Worm (Caenorhabditis elegans) whole organism, early embryonic: Measurements from ENCODE around the gene srlf-19.

Experiments
- B0310.2 ChIP-seq: sonication (generic microtip); optimal IDR thresholded peaks from 2 replicates; lab custom pipeline; 2016; ENCODE audit warnings: mild to moderate bottlenecking, missing genetic modification characterization, missing compliant biosample characterization
- F13C5.2 ChIP-seq: sonication (generic microtip); optimal IDR thresholded peaks from 2 replicates; lab custom pipeline; 2017; ENCODE audit warnings: mild to moderate bottlenecking, missing genetic modification characterization, inconsistent platforms, missing compliant biosample characterization
- aly-1 ChIP-seq: sonication (generic microtip); optimal IDR thresholded peaks from 2 replicates; lab custom pipeline; 2016; ENCODE audit warnings: missing genetic modification characterization, missing compliant biosample characterization
- ama-1 ChIP-seq: fragments of 150-350 bp; optimal IDR thresholded peaks from 2 replicates; lab custom pipeline; 2014
- ceh-13 ChIP-seq: fragments of 200-800 bp; sonication (Bioruptor generic); optimal IDR thresholded peaks from 2 replicates; lab custom pipeline; 2018; ENCODE audit warnings: mild to moderate bottlenecking, missing genetic modification characterization, missing compliant biosample characterization
- ceh-36 ChIP-seq: sonication (generic microtip); optimal IDR thresholded peaks from 2 replicates; lab custom pipeline; 2016; ENCODE audit warnings: missing genetic modification characterization, inconsistent platforms, missing compliant biosample characterization
- ets-7 ChIP-seq: sonication (generic microtip); optimal IDR thresholded peaks from 2 replicates; lab custom pipeline; 2016; ENCODE audit warnings: missing genotype, missing genetic modification characterization, missing compliant biosample characterization
- flt-1 ChIP-seq: fragments of 200-800 bp; sonication (Bioruptor generic); IDR thresholded peaks from 2 replicates; pipeline ENCODE4 v1.3.6; 2022; ENCODE audit warnings: missing genetic modification characterization, missing compliant biosample characterization
- hmbx-1 ChIP-seq: sonication (generic microtip); optimal IDR thresholded peaks from 2 replicates; lab custom pipeline; 2016; ENCODE audit warnings: mild to moderate bottlenecking, missing genetic modification characterization, missing compliant biosample characterization
- hmg-4 ChIP-seq: fragments of 200-800 bp; sonication (Bioruptor generic); optimal IDR thresholded peaks from 2 replicates; lab custom pipeline; 2018; ENCODE audit warnings: mild to moderate bottlenecking, missing genetic modification characterization, missing compliant biosample characterization
- hnd-1 ChIP-seq: sonication (generic microtip); optimal IDR thresholded peaks from 2 replicates; lab custom pipeline; 2016; ENCODE audit warnings: missing genetic modification characterization, missing compliant biosample characterization
- pes-1 ChIP-seq: fragments of 200-800 bp; sonication (Bioruptor generic); IDR thresholded peaks from 2 replicates; pipeline ENCODE4 v1.3.6; 2022; ENCODE audit warnings: missing genetic modification reagents, missing genetic modification characterization, missing compliant biosample characterization
- scrt-1 ChIP-seq: fragments of 200-800 bp; sonication (Bioruptor generic); IDR thresholded peaks from 2 replicates; pipeline ENCODE4 v1.3.6; 2022; ENCODE audit warnings: missing genetic modification characterization, missing compliant biosample characterization
- sea-1 ChIP-seq: fragments of 200-800 bp; sonication (Bioruptor generic); conservative IDR thresholded peaks from 2 replicates; pipeline ENCODE4 v1.3.6; 2022; ENCODE audit warnings: missing genetic modification characterization, missing compliant biosample characterization
- tbx-11 ChIP-seq: fragments of 200-800 bp; sonication (Bioruptor generic); IDR thresholded peaks from 2 replicates; pipeline ENCODE4 v1.3.6; 2022; ENCODE audit warnings: missing genetic modification characterization, missing compliant biosample characterization
- tbx-37 ChIP-seq: fragments of 200-800 bp; sonication (Bioruptor generic); conservative IDR thresholded peaks from 2 replicates; pipeline ENCODE4 v1.3.6; 2022; ENCODE audit warnings: missing genetic modification reagents, missing genetic modification characterization, missing compliant biosample characterization
- tra-4 ChIP-seq: sonication (generic microtip); optimal IDR thresholded peaks from 2 replicates; lab custom pipeline; 2017; ENCODE audit warnings: missing genetic modification characterization, missing compliant biosample characterization

srlf-19 gene

ce11 chrV:512420-512819 is 7.1 kb downstream of the srlf-19 start, which contains the start of gene srh-37:
TSS of gene srh-37 (minus strand) at chrV:512520.
- TF ChIP-seq F13C5.2 (tag; lab: Kevin White, UChicago): no peak
- TF ChIP-seq hmbx-1 (tag; lab: Kevin White, UChicago): no peak
- no peak for TF ChIP-seq B0310.2 (tag; lab: Kevin White, UChicago)

DNA sequence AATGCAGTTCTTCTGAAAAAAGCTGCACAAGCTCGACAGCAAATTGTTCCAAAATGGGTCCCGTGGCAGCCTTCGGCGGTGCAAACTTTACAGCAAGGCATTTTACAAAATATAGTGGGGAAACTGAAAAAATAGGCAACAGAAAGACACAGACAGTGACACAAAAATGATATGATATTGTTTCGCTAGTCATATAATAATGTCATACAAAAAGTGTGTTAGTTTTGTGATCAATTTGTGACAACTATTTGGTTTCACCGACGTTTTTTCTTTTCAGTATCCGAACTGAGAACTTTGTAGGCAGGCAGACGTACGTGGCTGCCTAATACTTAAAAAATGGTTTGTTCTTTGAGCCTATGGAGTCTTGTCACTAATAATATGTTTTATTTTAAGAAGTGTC is 14.2 kb downstream of the srlf-19 start, which contains the start of gene nhr-210:
TSS of gene nhr-210 (minus strand) at position 101 of the 400 bp plus-strand sequence.
- no peak for TF ChIP-seq scrt-1 (GFP tag; lab: Robert Waterston, UW)
- no peak for TF ChIP-seq flt-1 (GFP tag; lab: Robert Waterston, UW)
- no peak for TF ChIP-seq sea-1
- TF ChIP-seq ama-1: no peak
- no peak for TF ChIP-seq pes-1 (GFP tag; lab: Robert Waterston, UW)
- TF ChIP-seq hnd-1: no peak
- TF ChIP-seq aly-1 (tag; lab: Kevin White, UChicago): no peak

DNA sequence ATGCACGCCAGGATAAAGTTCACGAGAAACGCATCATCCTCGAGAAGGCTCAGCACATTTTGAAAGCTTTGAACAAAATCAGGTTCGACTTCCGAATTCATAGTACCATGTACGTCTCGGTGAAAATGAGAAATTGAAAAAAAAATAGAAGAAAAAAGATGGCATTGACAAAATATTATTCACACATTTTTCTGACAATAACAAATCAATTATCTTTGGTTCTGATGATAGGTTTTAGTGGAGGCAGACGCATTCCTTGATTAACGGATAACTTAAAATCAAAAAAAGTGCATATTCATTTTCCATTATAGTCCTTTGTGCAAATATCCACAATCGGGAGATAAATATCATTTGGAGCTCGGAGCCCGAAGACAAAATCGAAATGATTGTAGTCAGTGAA is 16.2 kb downstream of the srlf-19 start, which contains the start of gene srw-107:
TSS of gene srw-107 (minus strand) at position 101 of the 400 bp plus-strand sequence.
- TF ChIP-seq hmg-4 (GFP tag; lab: Kevin White, UChicago) (no peak), ceh-13 (GFP tag; lab: Kevin White, UChicago) (no peak), scrt-1 (GFP tag; lab: Robert Waterston, UW) (no peak), hnd-1 (no peak), tra-4 (tag; lab: Kevin White, UChicago) (no peak), F13C5.2 (tag; lab: Kevin White, UChicago) (no peak), ets-7 (tag; lab: Kevin White, UChicago) (no peak), tbx-11 (GFP tag; lab: Robert Waterston, UW) (no peak), tbx-37 (GFP tag; lab: Robert Waterston, UW) (no peak), sea-1 (no peak), B0310.2 (tag; lab: Kevin White, UChicago) (no peak), aly-1 (tag; lab: Kevin White, UChicago) (no peak), flt-1 (GFP tag; lab: Robert Waterston, UW) (no peak), hmbx-1 (tag; lab: Kevin White, UChicago) (no peak), ama-1 (no peak)

DNA sequence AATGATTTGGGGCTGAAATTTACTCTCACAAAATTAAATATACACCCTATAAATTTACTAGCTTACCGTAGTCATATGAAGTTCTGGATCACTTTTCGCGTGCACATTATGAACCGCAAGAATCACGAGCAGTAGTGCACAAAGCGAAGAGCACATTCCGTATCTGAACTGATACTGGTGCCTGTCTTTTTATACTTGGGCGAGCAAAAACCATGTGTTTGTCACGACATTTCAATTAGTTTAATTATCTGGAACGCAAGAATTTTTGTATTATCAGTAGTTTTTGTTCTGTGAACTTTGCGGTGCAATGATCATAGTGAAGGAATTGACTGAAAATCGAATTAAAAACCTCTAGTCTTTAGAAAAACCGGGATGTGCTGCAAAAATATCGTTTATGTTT is 18.8 kb downstream of the srlf-19 start, which contains the start of gene lipl-3:
TSS of gene lipl-3 (minus strand) at position 161 of the 400 bp plus-strand sequence.
- no peak for TF ChIP-seq hmbx-1 (tag; lab: Kevin White, UChicago)
- TF ChIP-seq sea-1: no peak

DNA sequence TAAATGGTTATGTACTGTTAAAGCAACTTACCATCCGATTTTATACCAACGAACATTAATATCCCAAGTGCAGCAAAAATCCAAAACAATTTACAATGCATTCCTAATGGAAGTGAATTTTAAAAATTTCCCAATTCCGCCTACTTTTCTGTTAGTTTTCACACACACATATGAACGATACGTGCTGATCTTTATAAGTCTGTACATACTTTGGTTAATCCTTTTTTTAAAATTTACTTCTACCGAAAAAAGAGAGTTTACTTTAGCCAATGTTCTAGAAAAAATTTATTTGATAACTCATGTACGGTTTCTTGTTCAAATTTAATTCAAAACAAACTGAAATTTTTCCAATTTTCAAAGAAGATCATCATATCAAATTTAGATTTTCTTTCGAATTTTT is 19.7 kb downstream of the srlf-19 start, which contains the start of gene R11G11.16:
TSS of gene R11G11.16 (minus strand) at position 101 of the 400 bp plus-strand sequence.
- no peak for TF ChIP-seq tbx-11 (GFP tag; lab: Robert Waterston, UW)
- no peak for TF ChIP-seq hmbx-1 (tag; lab: Kevin White, UChicago)
- TF ChIP-seq pes-1 (GFP tag; lab: Robert Waterston, UW): no peak
- TF ChIP-seq F13C5.2 (tag; lab: Kevin White, UChicago): no peak
- no peak for TF ChIP-seq B0310.2 (tag; lab: Kevin White, UChicago)

ce11 chrV:527602-528001 is 22.3 kb downstream of the srlf-19 start, which contains the start of gene srw-108:
TSS of gene srw-108 (plus strand) at chrV:527902.
- TF ChIP-seq ets-7 (tag; lab: Kevin White, UChicago) (no peak), aly-1 (tag; lab: Kevin White, UChicago) (no peak), tra-4 (tag; lab: Kevin White, UChicago) (no peak), flt-1 (GFP tag; lab: Robert Waterston, UW) (no peak), B0310.2 (tag; lab: Kevin White, UChicago) (no peak), tbx-11 (GFP tag; lab: Robert Waterston, UW) (no peak), pes-1 (GFP tag; lab: Robert Waterston, UW) (no peak), ceh-13 (GFP tag; lab: Kevin White, UChicago) (no peak), ceh-36 (tag; lab: Kevin White, UChicago) (no peak), sea-1 (no peak), hnd-1 (no peak)

- no peak for TF ChIP-seq hnd-1
- no peak for TF ChIP-seq F13C5.2 (tag; lab: Kevin White, UChicago)
- TF ChIP-seq sea-1: no peak
- no peak for TF ChIP-seq flt-1 (GFP tag; lab: Robert Waterston, UW)
- TF ChIP-seq B0310.2 (tag; lab: Kevin White, UChicago): no peak
- TF ChIP-seq tbx-37 (GFP tag; lab: Robert Waterston, UW): no peak
- TF ChIP-seq ama-1: no peak
- no peak for TF ChIP-seq pes-1 (GFP tag; lab: Robert Waterston, UW)
- no peak for TF ChIP-seq hmg-4 (GFP tag; lab: Kevin White, UChicago)
- no peak for TF ChIP-seq tra-4 (tag; lab: Kevin White, UChicago)
- TF ChIP-seq ceh-36 (tag; lab: Kevin White, UChicago): no peak
- TF ChIP-seq tbx-11 (GFP tag; lab: Robert Waterston, UW): no peak
- no peak for TF ChIP-seq aly-1 (tag; lab: Kevin White, UChicago)
- TF ChIP-seq scrt-1 (GFP tag; lab: Robert Waterston, UW): no peak
- TF ChIP-seq hmbx-1 (tag; lab: Kevin White, UChicago): no peak
- no peak for TF ChIP-seq ets-7 (tag; lab: Kevin White, UChicago)
These were observed 26.8 kb downstream of the srlf-19 start, which contains the start of gene nhr-58 for ce11 chrV:532046-532445. TSS of gene nhr-58 (plus strand) at chrV:532259.

DNA sequence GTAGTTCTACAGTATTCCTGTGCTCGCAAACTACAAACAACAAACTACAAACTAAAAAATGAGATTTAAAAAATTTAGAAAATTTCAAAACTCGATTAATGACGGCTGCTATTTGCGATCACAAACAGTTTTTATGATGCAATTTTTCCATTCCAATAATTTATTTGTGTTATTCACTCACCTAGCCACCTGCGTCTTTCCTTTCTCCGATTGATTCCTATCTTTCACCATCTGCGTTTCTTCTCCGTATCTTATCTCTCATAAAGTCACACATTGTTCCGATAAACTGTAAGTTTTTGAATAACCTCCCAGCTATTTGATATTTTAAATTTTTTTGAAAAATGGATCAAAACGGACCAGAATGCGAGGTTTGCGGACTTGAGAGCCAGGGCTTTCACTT is 28.9 kb downstream of the srlf-19 start, which contains the start of gene nhr-132:
TSS of gene nhr-132 (plus strand) at position 271 of the 400 bp plus-strand sequence.
- TF ChIP-seq hnd-1 (no peak), ama-1 (no peak), scrt-1 (GFP tag; lab: Robert Waterston, UW) (no peak), aly-1 (tag; lab: Kevin White, UChicago) (no peak)
